Fruit fly (Drosophila melanogaster): Measurements from ENCODE around the gene CG4982.

DNA sequence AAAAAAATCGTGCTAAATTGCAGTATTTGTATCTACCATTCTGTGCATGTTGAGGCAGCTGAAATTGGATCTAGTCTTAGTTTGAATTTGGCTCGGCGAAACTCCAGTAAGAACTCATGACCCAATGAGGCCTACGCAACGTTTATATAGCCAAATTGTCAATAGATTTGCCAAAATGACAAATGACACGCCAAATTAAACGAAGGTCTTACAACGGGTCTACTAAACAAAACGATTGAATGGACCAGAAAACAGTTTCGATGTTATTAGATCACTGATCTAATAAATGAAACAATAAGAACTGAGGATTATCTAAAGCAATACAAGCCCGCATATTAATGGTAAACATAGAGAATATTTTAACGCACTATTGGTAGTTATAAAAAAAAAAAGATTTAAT, 19.9 kb downstream of the CG4982 start, which contains the start of gene CG42718:
- TF ChIP-seq CG8478 (optimal IDR thresholded peaks at IDR 0.05) (no peak), CTCF (optimal IDR thresholded peaks at IDR 0.05) (no peak)
